Fruit fly (Drosophila melanogaster): ENCODE measurements around the gene Fum3.

Gene Fum3

dm6 chr3L:11415382-11415781 is 50.3 kb downstream of the Fum3 start (continued):
- TF ChIP-seq z (GFP tag; IDR thresholded peaks at IDR 0.05), result peak; percentile 68; the same call in 1 of the 3 replicates
- no peak for TF ChIP-seq D19B (GFP tag; optimal IDR thresholded peaks at IDR 0.05)
- peak; percentile 72 for TF ChIP-seq ttk (GFP tag; IDR thresholded peaks at IDR 0.05)
- TF ChIP-seq btn (GFP tag; optimal IDR thresholded peaks at IDR 0.05), result no peak
- TF ChIP-seq trh (GFP tag; optimal IDR thresholded peaks at IDR 0.05), result no peak
- peak; percentile 89 for TF ChIP-seq otp (GFP tag; IDR thresholded peaks at IDR 0.05)
- peak; percentile 53 for TF ChIP-seq chn (GFP tag; optimal IDR thresholded peaks at IDR 0.05)
- peak; percentile 82 for TF ChIP-seq CG11504 (tag; optimal IDR thresholded peaks at IDR 0.05)
- TF ChIP-seq pfk (GFP tag; optimal IDR thresholded peaks at IDR 0.05), result no peak
- peak; percentile 26; the same call in 1 of the 2 replicates for TF ChIP-seq CG3847 (GFP tag; IDR thresholded peaks at IDR 0.05)
- peak; percentile 44 for TF ChIP-seq CG7839 (tag; optimal IDR thresholded peaks at IDR 0.05)
- TF ChIP-seq dmrt99B (tag; optimal IDR thresholded peaks at IDR 0.05), result peak; percentile 80
- peak; percentile 60; the same call in 1 of the 3 replicates for TF ChIP-seq CG3726 (GFP tag; IDR thresholded peaks at IDR 0.05)
- no peak for TF ChIP-seq B-H2 (GFP tag; optimal IDR thresholded peaks at IDR 0.05)
- TF ChIP-seq cad (GFP tag; optimal IDR thresholded peaks at IDR 0.05), result no peak
- TF ChIP-seq CG18262 (tag; optimal IDR thresholded peaks at IDR 0.05), result peak; percentile 90
- TF ChIP-seq CG10147 (GFP tag; optimal IDR thresholded peaks at IDR 0.05), result peak; percentile 32
- peak; percentile 72 for TF ChIP-seq Asciz (GFP tag; optimal IDR thresholded peaks at IDR 0.05)
- TF ChIP-seq tap (tag; optimal IDR thresholded peaks at IDR 0.05), result peak; percentile 54
- peak; percentile 73 for TF ChIP-seq CG17359 (tag; optimal IDR thresholded peaks at IDR 0.05)
- TF ChIP-seq PHDP (tag; optimal IDR thresholded peaks at IDR 0.05), result peak; percentile 73
- TF ChIP-seq klu (GFP tag; IDR thresholded peaks at IDR 0.05), result no peak; the same call in 1 of the 2 replicates
- TF ChIP-seq h (optimal IDR thresholded peaks at IDR 0.05), result no peak
- TF ChIP-seq Chrac-16 (GFP tag; optimal IDR thresholded peaks at IDR 0.05), result peak; percentile 82
- TF ChIP-seq CG8281 (tag; optimal IDR thresholded peaks at IDR 0.05), result no peak
- TF ChIP-seq Hmr (GFP tag; optimal IDR thresholded peaks at IDR 0.05), result peak; percentile 36
- peak; percentile 51; the same call in 1 of the 3 replicates for TF ChIP-seq Optix (GFP tag; IDR thresholded peaks at IDR 0.05)
- peak; percentile 10 for TF ChIP-seq HmgZ (tag; optimal IDR thresholded peaks at IDR 0.05)
- no peak for TF ChIP-seq HLH4C (GFP tag; IDR thresholded peaks at IDR 0.05; ENCODE audit: partially characterized antibody)
- TF ChIP-seq Trl (optimal IDR thresholded peaks at IDR 0.05), result no peak
- TF ChIP-seq Trl (GFP tag; optimal IDR thresholded peaks at IDR 0.05), result peak; percentile 13
- peak; percentile 36 for TF ChIP-seq CG9817 (tag; optimal IDR thresholded peaks at IDR 0.05)
- peak; percentile 76 for TF ChIP-seq CG8924 (tag; optimal IDR thresholded peaks at IDR 0.05)
- TF ChIP-seq Neu2 (GFP tag; optimal IDR thresholded peaks at IDR 0.05; ENCODE audit: borderline replicate concordance), result no peak
- TF ChIP-seq danr (GFP tag; IDR thresholded peaks at IDR 0.05), result 0 out of 2 replicates have a peak, but pooled peaks have one; percentile 43
- no peak for TF ChIP-seq gfzf (GFP tag; optimal IDR thresholded peaks at IDR 0.05)
- TF ChIP-seq peb (GFP tag; IDR thresholded peaks at IDR 0.05), result peak; percentile 37; the same call in 1 of the 2 replicates
- peak; percentile 1 for TF ChIP-seq TFAM (GFP tag; optimal IDR thresholded peaks at IDR 0.05)
- peak; percentile 55; the same call in 2 of the 3 replicates for TF ChIP-seq ase (GFP tag; IDR thresholded peaks at IDR 0.05)
- no peak for TF ChIP-seq hkb (optimal IDR thresholded peaks at IDR 0.05)
- TF ChIP-seq hkb (GFP tag; IDR thresholded peaks at IDR 0.05), result peak; percentile 74
- TF ChIP-seq CG12155 (GFP tag; optimal IDR thresholded peaks at IDR 0.05), result peak; percentile 61
- TF ChIP-seq da (GFP tag; optimal IDR thresholded peaks at IDR 0.05), result no peak
- peak; percentile 75 for TF ChIP-seq CG7556 (GFP tag; optimal IDR thresholded peaks at IDR 0.05)
- TF ChIP-seq CG16813 (GFP tag; IDR thresholded peaks at IDR 0.05; ENCODE audit: partially characterized antibody), result no peak
- peak; percentile 70 for TF ChIP-seq CG15601 (tag; optimal IDR thresholded peaks at IDR 0.05)
- peak; percentile 36 for TF ChIP-seq CG4617 (GFP tag; optimal IDR thresholded peaks at IDR 0.05; ENCODE audit: borderline replicate concordance)
- peak; percentile 50 for TF ChIP-seq lilli (GFP tag; optimal IDR thresholded peaks at IDR 0.05)
- TF ChIP-seq CG8944 (GFP tag; optimal IDR thresholded peaks at IDR 0.05), result no peak
- peak; percentile 67 for TF ChIP-seq CG18476 (GFP tag; optimal IDR thresholded peaks at IDR 0.05)
- no peak for TF ChIP-seq inv (GFP tag; IDR thresholded peaks at IDR 0.05; ENCODE audit: partially characterized antibody)

Data from whole organism, embryonic.